Fruit fly (Drosophila melanogaster) whole organism, embryonic: Measurements from ENCODE around the gene CG13385.

Experiments
- CG10209 ChIP-seq: fragments of 200-800 bp; sonication (Bioruptor generic); optimal IDR thresholded peaks from 3 replicates; lab custom pipeline; 2017; ENCODE audit warnings: missing biosample characterization, mild to moderate bottlenecking, missing genetic modification characterization, missing genetic modification reagents
- CG10565 ChIP-seq: fragments of 200-800 bp; sonication (Bioruptor generic); optimal IDR thresholded peaks from 3 replicates; lab custom pipeline; 2016; ENCODE audit warnings: missing biosample characterization, mild to moderate bottlenecking, missing genetic modification characterization
- CG10959 ChIP-seq: fragments of 200-800 bp; sonication (Bioruptor generic); IDR thresholded peaks from 2 replicates; pipeline ENCODE4 v1.3.6; 2022; ENCODE audit warnings: missing biosample characterization, missing genetic modification characterization
- CG11560 ChIP-seq: fragments of 200-800 bp; sonication (Bioruptor generic); IDR thresholded peaks from 3 replicates; pipeline ENCODE4 v1.3.6; 2022; ENCODE audit warnings: missing biosample characterization, missing genetic modification characterization
- CG15696 ChIP-seq: fragments of 200-800 bp; sonication (Bioruptor generic); optimal IDR thresholded peaks from 2 replicates; lab custom pipeline; 2019; ENCODE audit warnings: missing biosample characterization, mild to moderate bottlenecking, missing genetic modification characterization, moderate library complexity
- CG17361 ChIP-seq: fragments of 200-800 bp; sonication (Bioruptor generic); IDR thresholded peaks from 3 replicates; pipeline ENCODE4 v1.3.6; 2022; ENCODE audit warnings: missing biosample characterization, missing genetic modification characterization
- CG17568 ChIP-seq: fragments of 200-800 bp; sonication (Bioruptor generic); optimal IDR thresholded peaks from 2 replicates; lab custom pipeline; 2018; ENCODE audit warnings: missing biosample characterization, mild to moderate bottlenecking, missing genetic modification characterization, moderate library complexity
- CG18476 ChIP-seq: fragments of 200-800 bp; sonication (Bioruptor generic); optimal IDR thresholded peaks from 2 replicates; lab custom pipeline; 2016; ENCODE audit warnings: missing biosample characterization, mild to moderate bottlenecking, missing genetic modification characterization
- CG2129 ChIP-seq: fragments of 200-800 bp; sonication (Bioruptor generic); IDR thresholded peaks from 2 replicates; pipeline ENCODE4 v1.3.6; 2022; ENCODE audit warnings: missing biosample characterization, missing genetic modification characterization; ENCODE audit not compliant: partially characterized antibody
- CG2202 ChIP-seq: fragments of 200-800 bp; sonication (Bioruptor generic); optimal IDR thresholded peaks from 2 replicates; lab custom pipeline; 2018; ENCODE audit warnings: missing biosample characterization, mild to moderate bottlenecking, missing genetic modification characterization
- CG3065 ChIP-seq: fragments of 200-800 bp; sonication (Bioruptor generic); optimal IDR thresholded peaks from 2 replicates; lab custom pipeline; 2016; ENCODE audit warnings: missing biosample characterization, missing genetic modification characterization
- CG3995 ChIP-seq: fragments of 200-800 bp; sonication (Bioruptor generic); optimal IDR thresholded peaks from 3 replicates; lab custom pipeline; 2016; ENCODE audit warnings: missing biosample characterization, missing genetic modification characterization
- CG4424 ChIP-seq: fragments of 200-800 bp; sonication (Bioruptor generic); optimal IDR thresholded peaks from 3 replicates; lab custom pipeline; 2016; ENCODE audit warnings: missing biosample characterization, missing genetic modification characterization
- CG6813 ChIP-seq: fragments of 200-800 bp; sonication (Bioruptor generic); optimal IDR thresholded peaks from 2 replicates; lab custom pipeline; 2017; ENCODE audit warnings: missing biosample characterization, missing genetic modification characterization, mild to moderate bottlenecking, moderate library complexity, missing genetic modification reagents
- CG8359 ChIP-seq: fragments of 200-800 bp; sonication (Bioruptor generic); optimal IDR thresholded peaks from 2 replicates; lab custom pipeline; 2017; ENCODE audit warnings: missing biosample characterization, mild to moderate bottlenecking, missing genetic modification characterization, borderline replicate concordance
- CG8765 ChIP-seq: fragments of 200-800 bp; sonication (Bioruptor generic); IDR thresholded peaks from 2 replicates; pipeline ENCODE4 v1.3.6; 2022; ENCODE audit warnings: missing biosample characterization, missing genetic modification characterization
- CG9437 ChIP-seq: fragments of 200-800 bp; sonication (Bioruptor generic); optimal IDR thresholded peaks from 2 replicates; lab custom pipeline; 2018; ENCODE audit warnings: missing biosample characterization, mild to moderate bottlenecking, missing genetic modification characterization
- Chrac-16 ChIP-seq: fragments of 200-800 bp; sonication (Bioruptor generic); optimal IDR thresholded peaks from 3 replicates; lab custom pipeline; 2016; ENCODE audit warnings: missing biosample characterization, missing genetic modification characterization
- D19A ChIP-seq: fragments of 200-800 bp; optimal IDR thresholded peaks from 3 replicates; lab custom pipeline; 2019; ENCODE audit warnings: missing biosample characterization, mild to moderate bottlenecking, missing genetic modification characterization, moderate library complexity
- Dek ChIP-seq: fragments of 200-800 bp; sonication (Bioruptor generic); optimal IDR thresholded peaks from 3 replicates; lab custom pipeline; 2019; ENCODE audit warnings: missing biosample characterization, mild to moderate bottlenecking, missing genetic modification characterization, moderate library complexity
- Hand ChIP-seq: fragments of 200-800 bp; sonication (Bioruptor generic); optimal IDR thresholded peaks from 2 replicates; lab custom pipeline; 2017; ENCODE audit warnings: mild to moderate bottlenecking, missing biosample characterization, missing genetic modification reagents, missing genetic modification characterization
- Lim3 ChIP-seq: fragments of 200-800 bp; sonication (Bioruptor generic); IDR thresholded peaks from 2 replicates; pipeline ENCODE4 v1.3.6; 2022; ENCODE audit warnings: missing biosample characterization, missing genetic modification characterization
- Lpt ChIP-seq: fragments of >200 bp; optimal IDR thresholded peaks from 2 replicates; lab custom pipeline; 2018; ENCODE audit warnings: missing biosample characterization, missing genetic modification characterization
- Max ChIP-seq: fragments of 200-800 bp; sonication (Bioruptor generic); optimal IDR thresholded peaks from 2 replicates; lab custom pipeline; 2016; ENCODE audit warnings: missing biosample characterization, mild to moderate bottlenecking, missing genetic modification characterization
- Mrtf ChIP-seq: fragments of 200-800 bp; sonication (Bioruptor generic); IDR thresholded peaks from 3 replicates; pipeline ENCODE4 v1.3.6; 2022; ENCODE audit warnings: missing biosample characterization, missing genetic modification characterization
- Optix ChIP-seq: fragments of 200-800 bp; sonication (Bioruptor generic); IDR thresholded peaks from 3 replicates; pipeline ENCODE4 v1.3.6; 2022; ENCODE audit warnings: missing biosample characterization, missing genetic modification characterization
- Xrp1 ChIP-seq: fragments of 200-800 bp; sonication (Bioruptor generic); IDR thresholded peaks from 2 replicates; pipeline ENCODE4 v1.3.6; 2022; ENCODE audit warnings: missing biosample characterization, missing genetic modification characterization
- az2 ChIP-seq: fragments of 200-800 bp; sonication (Bioruptor generic); optimal IDR thresholded peaks from 3 replicates; lab custom pipeline; 2016; ENCODE audit warnings: missing biosample characterization, missing genetic modification characterization
- ci ChIP-seq: fragments of 200-800 bp; sonication (Bioruptor generic); IDR thresholded peaks from 3 replicates; pipeline ENCODE4 v1.3.6; 2022; ENCODE audit warnings: missing biosample characterization, missing genetic modification characterization
- croc ChIP-seq: fragments of 200-800 bp; sonication (Bioruptor generic); conservative IDR thresholded peaks from 3 replicates; pipeline ENCODE4 v1.3.6; 2022; ENCODE audit warnings: missing biosample characterization, missing genetic modification characterization
- crol ChIP-seq: fragments of 200-800 bp; sonication (Bioruptor generic); IDR thresholded peaks from 2 replicates; pipeline ENCODE4 v1.3.6; 2022; ENCODE audit warnings: missing biosample characterization, missing genetic modification characterization
- crp ChIP-seq, 2 experiments: fragments of 200-800 bp; sonication (Bioruptor generic); optimal IDR thresholded peaks; 2 replicates in 1 of 2; 3 replicates in 1 of 2; lab custom pipeline; 2017; ENCODE audit warnings: missing biosample characterization in 2 of 2, missing genetic modification characterization in 2 of 2, mild to moderate bottlenecking in 1 of 2, moderate library complexity in 1 of 2
- exex ChIP-seq: fragments of 200-800 bp; sonication (Bioruptor generic); optimal IDR thresholded peaks from 4 replicates; lab custom pipeline; 2018; ENCODE audit warnings: missing biosample characterization, mild to moderate bottlenecking, missing genetic modification characterization, moderate library complexity
- fu2 ChIP-seq: fragments of 200-800 bp; sonication (Bioruptor generic); optimal IDR thresholded peaks from 2 replicates; lab custom pipeline; 2016; ENCODE audit warnings: missing biosample characterization, missing genetic modification characterization
- h ChIP-seq: fragments of >200 bp; optimal IDR thresholded peaks from 2 replicates; lab custom pipeline; 2017
- hth ChIP-seq: fragments of >200 bp; optimal IDR thresholded peaks from 2 replicates; lab custom pipeline; 2017; ENCODE audit warnings: inconsistent platforms
- kay ChIP-seq: fragments of 200-800 bp; sonication (Bioruptor generic); optimal IDR thresholded peaks from 2 replicates; lab custom pipeline; 2016; ENCODE audit warnings: missing biosample characterization, missing genetic modification characterization
- nerfin-1 ChIP-seq: fragments of 200-800 bp; sonication (Bioruptor generic); optimal IDR thresholded peaks from 3 replicates; lab custom pipeline; 2019; ENCODE audit warnings: missing biosample characterization, mild to moderate bottlenecking, missing genetic modification characterization, moderate library complexity
- org-1 ChIP-seq: fragments of 200-800 bp; sonication (Bioruptor generic); optimal IDR thresholded peaks from 2 replicates; lab custom pipeline; 2017; ENCODE audit warnings: missing biosample characterization, missing genetic modification characterization
- p53 ChIP-seq: fragments of 200-800 bp; sonication (Bioruptor generic); optimal IDR thresholded peaks from 2 replicates; lab custom pipeline; 2016; ENCODE audit warnings: missing biosample characterization, missing genetic modification characterization
- pan ChIP-seq, 4 experiments: fragments of >200 bp in 3 of 4; fragments of 200-800 bp in 1 of 4; sonication (Bioruptor generic) in 1 of 4; optimal IDR thresholded peaks in 3 of 4; IDR thresholded peaks in 1 of 4; 2 replicates each; pipeline versions ENCODE4 v1.3.6 to Lab custom; 2017 to 2022; ENCODE audit warnings: missing biosample characterization in 2 of 4, missing genetic modification characterization in 2 of 4, mixed read lengths in 1 of 4
- shn ChIP-seq: fragments of 200-800 bp; sonication (Bioruptor generic); optimal IDR thresholded peaks from 3 replicates; lab custom pipeline; 2016; ENCODE audit warnings: missing biosample characterization, missing genetic modification characterization
- sima ChIP-seq: fragments of 200-800 bp; sonication (Bioruptor generic); optimal IDR thresholded peaks from 2 replicates; lab custom pipeline; 2016; ENCODE audit warnings: missing biosample characterization, missing genetic modification characterization
- slbo ChIP-seq: fragments of 200-800 bp; sonication (Bioruptor generic); IDR thresholded peaks from 2 replicates; pipeline ENCODE4 v1.3.6; 2022; ENCODE audit warnings: missing biosample characterization, missing genetic modification characterization
- slp2 ChIP-seq: fragments of 200-800 bp; sonication (Bioruptor generic); optimal IDR thresholded peaks from 2 replicates; lab custom pipeline; 2016; ENCODE audit warnings: missing biosample characterization, missing genetic modification characterization
- sr ChIP-seq: fragments of 200-800 bp; sonication (Bioruptor generic); IDR thresholded peaks from 3 replicates; pipeline ENCODE4 v1.3.6; 2022; ENCODE audit warnings: missing biosample characterization, missing genetic modification characterization
- tap ChIP-seq: fragments of 200-800 bp; optimal IDR thresholded peaks from 3 replicates; lab custom pipeline; 2019; ENCODE audit warnings: missing biosample characterization, mild to moderate bottlenecking, missing genetic modification characterization, moderate library complexity
- wor ChIP-seq: fragments of 200-800 bp; sonication (Bioruptor generic); IDR thresholded peaks from 2 replicates; pipeline ENCODE4 v1.3.6; 2022; ENCODE audit warnings: missing biosample characterization, missing genetic modification characterization
- zen ChIP-seq: fragments of 200-800 bp; sonication (Bioruptor generic); optimal IDR thresholded peaks from 3 replicates; lab custom pipeline; 2018; ENCODE audit warnings: missing biosample characterization, mild to moderate bottlenecking, missing genetic modification characterization, moderate library complexity

The CG13385 gene

dm6 chr2L:8403286-8404270 lies 7.1 kb downstream of the CG13385 start, which contains the start of gene emb (continued):
- peak; percentile 27 for TF ChIP-seq slp2 (GFP tag; lab: Kevin White, UChicago)
- no peak for TF ChIP-seq Hand (GFP tag; lab: Kevin White, UChicago)
- TF ChIP-seq crp (GFP tag; optimal IDR thresholded peaks at IDR 0.05; lab: Kevin White, UChicago) = peak in 1 of 2 experiments; percentile 21
- no peak for TF ChIP-seq CG15696 (tag; lab: Kevin White, UChicago)
- peak; percentile 51 for TF ChIP-seq az2 (GFP tag; lab: Kevin White, UChicago)
- TF ChIP-seq CG18476 = peak; percentile 41
- peak; percentile 77 for TF ChIP-seq zen (tag; lab: Kevin White, UChicago)
- TF ChIP-seq Lpt = no peak
- no peak for TF ChIP-seq tap
- peak; percentile 13 for TF ChIP-seq CG10209
- no peak for TF ChIP-seq CG3065
- no peak for TF ChIP-seq h (lab: Kevin White, UChicago)
- no peak for TF ChIP-seq Mrtf (GFP tag; lab: Robert Waterston, UW)
- TF ChIP-seq crol (GFP tag; lab: Robert Waterston, UW) = no peak
- no peak for TF ChIP-seq sima
- TF ChIP-seq sr (GFP tag; lab: Robert Waterston, UW) = no peak
- TF ChIP-seq shn (GFP tag; lab: Kevin White, UChicago) = peak; percentile 46
- TF ChIP-seq CG8359 = no peak
- peak; percentile 67; the same call in 1 of the 2 replicates for TF ChIP-seq CG2129 (GFP tag; lab: Robert Waterston, UW)
- TF ChIP-seq CG2202 (tag; lab: Kevin White, UChicago) = peak; percentile 11
- TF ChIP-seq kay = no peak
- TF ChIP-seq Xrp1 (GFP tag; lab: Robert Waterston, UW) = peak; percentile 37; the same call in 1 of the 2 replicates
- no peak for TF ChIP-seq exex (tag; lab: Kevin White, UChicago)
- no peak for TF ChIP-seq CG10565 (GFP tag; lab: Kevin White, UChicago)
- peak; percentile 68 for TF ChIP-seq CG9437 (GFP tag; lab: Kevin White, UChicago)
- no peak for TF ChIP-seq Optix (GFP tag; lab: Robert Waterston, UW)
- no peak for TF ChIP-seq org-1
- TF ChIP-seq CG10959 (GFP tag; lab: Robert Waterston, UW) = no peak
- TF ChIP-seq CG17361 (GFP tag; lab: Robert Waterston, UW) = peak; percentile 66; the same call in 2 of the 3 replicates
- TF ChIP-seq Lim3 (GFP tag; lab: Robert Waterston, UW) = no peak
- 0 out of 3 replicates have a peak, but pooled peaks have one; percentile 15 for TF ChIP-seq ci (GFP tag; lab: Robert Waterston, UW)
- TF ChIP-seq fu2 = peak; percentile 64
- TF ChIP-seq Dek (tag; lab: Kevin White, UChicago) = no peak
- no peak for TF ChIP-seq pan (optimal IDR thresholded peaks at IDR 0.05; lab: Kevin White, UChicago)
- TF ChIP-seq pan (GFP tag; optimal IDR thresholded peaks at IDR 0.05 in 1 of 2, IDR thresholded peaks at IDR 0.05 in 1 of 2) = peak in 1 of 2 experiments; percentile 42
- peak; percentile 99 for TF ChIP-seq CG11560 (tag; lab: Robert Waterston, UW)
- peak; percentile 89 for TF ChIP-seq nerfin-1 (tag; lab: Kevin White, UChicago)
- TF ChIP-seq hth = no peak
- TF ChIP-seq CG3995 (GFP tag; lab: Kevin White, UChicago) = peak; percentile 47
- TF ChIP-seq slbo (GFP tag; lab: Robert Waterston, UW) = peak; percentile 55
- TF ChIP-seq D19A = peak; percentile 19
- TF ChIP-seq CG6813 = no peak
- TF ChIP-seq croc (GFP tag; lab: Robert Waterston, UW) = no peak
- no peak for TF ChIP-seq CG17568
- peak; percentile 73 for TF ChIP-seq CG4424 (GFP tag; lab: Kevin White, UChicago)
- peak; percentile 56 for TF ChIP-seq Chrac-16 (GFP tag; lab: Kevin White, UChicago)
- TF ChIP-seq p53 (GFP tag; lab: Kevin White, UChicago) = peak; percentile 4
- peak; percentile 49 for TF ChIP-seq Max (GFP tag; lab: Kevin White, UChicago)
- TF ChIP-seq wor (GFP tag; lab: Robert Waterston, UW) = no peak
- no peak for TF ChIP-seq CG8765 (GFP tag; lab: Robert Waterston, UW)
